Fruit fly (Drosophila melanogaster) whole organism, embryonic: ENCODE data around the gene CG14628.

Source experiments
- Bdp1 ChIP-seq: fragments of 200-800 bp; sonication (Bioruptor generic); optimal IDR thresholded peaks from 3 replicates; lab custom pipeline; 2016; ENCODE audit warnings: missing biosample characterization, missing genetic modification characterization
- Bteb2 ChIP-seq: fragments of 200-800 bp; sonication (Bioruptor generic); optimal IDR thresholded peaks from 2 replicates; lab custom pipeline; 2016; ENCODE audit warnings: missing biosample characterization, missing genetic modification characterization
- CG10366 ChIP-seq: fragments of 200-800 bp; sonication (Bioruptor generic); IDR thresholded peaks from 2 replicates; pipeline ENCODE4 v1.3.6; 2022; ENCODE audit warnings: missing biosample characterization, missing genetic modification characterization
- CG10462 ChIP-seq: fragments of 200-800 bp; sonication (Bioruptor generic); optimal IDR thresholded peaks from 2 replicates; lab custom pipeline; 2016; ENCODE audit warnings: missing biosample characterization, missing genetic modification characterization
- CG11504 ChIP-seq: fragments of 200-800 bp; sonication (Bioruptor generic); optimal IDR thresholded peaks from 3 replicates; lab custom pipeline; 2019; ENCODE audit warnings: missing biosample characterization, mild to moderate bottlenecking, missing genetic modification characterization, moderate library complexity
- CG11696 ChIP-seq: fragments of 200-800 bp; sonication (Bioruptor generic); IDR thresholded peaks from 2 replicates; pipeline ENCODE4 v1.3.6; 2022; ENCODE audit warnings: missing biosample characterization, missing genetic modification characterization
- CG12219 ChIP-seq: fragments of 200-800 bp; sonication (Bioruptor generic); optimal IDR thresholded peaks from 3 replicates; lab custom pipeline; 2018; ENCODE audit warnings: missing biosample characterization, mild to moderate bottlenecking, missing genetic modification characterization
- CG12942 ChIP-seq: fragments of 200-800 bp; sonication (Bioruptor generic); optimal IDR thresholded peaks from 3 replicates; lab custom pipeline; 2016; ENCODE audit warnings: missing biosample characterization, missing genetic modification characterization
- CG13123 ChIP-seq: fragments of 200-800 bp; sonication (Bioruptor generic); optimal IDR thresholded peaks from 2 replicates; lab custom pipeline; 2016; ENCODE audit warnings: missing biosample characterization, missing genetic modification characterization
- CG14441 ChIP-seq: fragments of 200-800 bp; sonication (Bioruptor generic); IDR thresholded peaks from 2 replicates; pipeline ENCODE4 v1.3.6; 2022; ENCODE audit warnings: missing biosample characterization, missing genetic modification characterization
- CG14710 ChIP-seq: fragments of 200-800 bp; sonication (Bioruptor generic); optimal IDR thresholded peaks from 3 replicates; lab custom pipeline; 2019; ENCODE audit warnings: missing biosample characterization, mild to moderate bottlenecking, missing genetic modification characterization, moderate library complexity
- CG17328 ChIP-seq: fragments of 200-800 bp; sonication (Bioruptor generic); IDR thresholded peaks from 2 replicates; pipeline ENCODE4 v1.3.6; 2022; ENCODE audit warnings: missing biosample characterization, missing genetic modification characterization
- CG17359 ChIP-seq: fragments of 200-800 bp; sonication (Bioruptor generic); optimal IDR thresholded peaks from 3 replicates; lab custom pipeline; 2018; ENCODE audit warnings: missing biosample characterization, mild to moderate bottlenecking, missing genetic modification characterization, moderate library complexity
- CG18011 ChIP-seq: fragments of 200-800 bp; sonication (Bioruptor generic); optimal IDR thresholded peaks from 2 replicates; lab custom pipeline; 2017; ENCODE audit warnings: missing biosample characterization, missing genetic modification characterization, mild to moderate bottlenecking, moderate library complexity, missing genotype
- CG18599 ChIP-seq: fragments of 200-800 bp; sonication (Bioruptor generic); optimal IDR thresholded peaks from 3 replicates; lab custom pipeline; 2017; ENCODE audit warnings: missing biosample characterization, missing genetic modification characterization, mild to moderate bottlenecking, moderate library complexity, missing genetic modification reagents
- CG2129 ChIP-seq: fragments of 200-800 bp; sonication (Bioruptor generic); IDR thresholded peaks from 2 replicates; pipeline ENCODE4 v1.3.6; 2022; ENCODE audit warnings: missing biosample characterization, missing genetic modification characterization; ENCODE audit not compliant: partially characterized antibody
- CG2202 ChIP-seq: fragments of 200-800 bp; sonication (Bioruptor generic); optimal IDR thresholded peaks from 2 replicates; lab custom pipeline; 2018; ENCODE audit warnings: missing biosample characterization, mild to moderate bottlenecking, missing genetic modification characterization
- CG3838 ChIP-seq: fragments of 200-800 bp; sonication (Bioruptor generic); optimal IDR thresholded peaks from 3 replicates; lab custom pipeline; 2016; ENCODE audit warnings: missing biosample characterization, missing genetic modification characterization
- CG4820 ChIP-seq: fragments of 200-800 bp; sonication (Bioruptor generic); optimal IDR thresholded peaks from 3 replicates; lab custom pipeline; 2016; ENCODE audit warnings: missing biosample characterization, missing genetic modification characterization
- CG6654 ChIP-seq: fragments of 200-800 bp; sonication (Bioruptor generic); optimal IDR thresholded peaks from 2 replicates; lab custom pipeline; 2017; ENCODE audit warnings: missing biosample characterization, mild to moderate bottlenecking, missing genetic modification characterization
- CG6683 ChIP-seq: fragments of 200-800 bp; sonication (Bioruptor generic); optimal IDR thresholded peaks from 2 replicates; lab custom pipeline; 2017; ENCODE audit warnings: missing biosample characterization, mild to moderate bottlenecking, missing genetic modification characterization, missing genetic modification reagents
- CG7357 ChIP-seq: fragments of 200-800 bp; sonication (Bioruptor generic); IDR thresholded peaks from 3 replicates; pipeline ENCODE4 v1.3.6; 2022; ENCODE audit warnings: missing biosample characterization, missing genetic modification characterization
- CG7987 ChIP-seq: fragments of 200-800 bp; sonication (Bioruptor generic); optimal IDR thresholded peaks from 2 replicates; lab custom pipeline; 2018; ENCODE audit warnings: missing biosample characterization, mild to moderate bottlenecking, missing genetic modification characterization, moderate library complexity
- CG8089 ChIP-seq: fragments of 200-800 bp; sonication (Bioruptor generic); optimal IDR thresholded peaks from 3 replicates; lab custom pipeline; 2016; ENCODE audit warnings: missing biosample characterization, missing genetic modification characterization
- Dip2 ChIP-seq: fragments of 200-800 bp; sonication (Bioruptor generic); IDR thresholded peaks from 2 replicates; pipeline ENCODE4 v1.3.6; 2022; ENCODE audit warnings: missing biosample characterization, missing genetic modification characterization
- Dp ChIP-seq: fragments of 200-800 bp; sonication (Bioruptor generic); optimal IDR thresholded peaks from 2 replicates; lab custom pipeline; 2018; ENCODE audit warnings: missing biosample characterization, mild to moderate bottlenecking, missing genetic modification characterization, moderate library complexity
- Elba2 ChIP-seq: fragments of 200-800 bp; sonication (Bioruptor generic); optimal IDR thresholded peaks from 3 replicates; lab custom pipeline; 2016; ENCODE audit warnings: missing biosample characterization, missing genetic modification characterization
- Lhr ChIP-seq: fragments of 200-800 bp; sonication (Bioruptor generic); optimal IDR thresholded peaks from 3 replicates; lab custom pipeline; 2017; ENCODE audit warnings: mild to moderate bottlenecking, missing biosample characterization, missing genetic modification reagents, missing genetic modification characterization
- Oaz ChIP-seq: fragments of 200-800 bp; sonication (Bioruptor generic); IDR thresholded peaks from 2 replicates; pipeline ENCODE4 v1.3.6; 2022; ENCODE audit warnings: missing biosample characterization, missing genetic modification characterization
- Ssrp ChIP-seq: fragments of 200-800 bp; sonication (Bioruptor generic); optimal IDR thresholded peaks from 2 replicates; lab custom pipeline; 2018; ENCODE audit warnings: missing biosample characterization, mild to moderate bottlenecking, missing genetic modification characterization, moderate library complexity
- TFAM ChIP-seq: fragments of 200-800 bp; sonication (Bioruptor generic); optimal IDR thresholded peaks from 2 replicates; lab custom pipeline; 2017; ENCODE audit warnings: missing biosample characterization, missing genetic modification characterization, inconsistent platforms
- bbx ChIP-seq: fragments of 200-800 bp; sonication (Bioruptor generic); IDR thresholded peaks from 2 replicates; pipeline ENCODE4 v1.3.6; 2022; ENCODE audit warnings: missing biosample characterization, missing genetic modification characterization; ENCODE audit not compliant: partially characterized antibody
- dmrt11E ChIP-seq: fragments of 200-800 bp; sonication (Bioruptor generic); optimal IDR thresholded peaks from 3 replicates; lab custom pipeline; 2018; ENCODE audit warnings: missing biosample characterization, mild to moderate bottlenecking, missing genetic modification characterization, moderate library complexity
- gcm2 ChIP-seq: fragments of 200-800 bp; sonication (Bioruptor generic); optimal IDR thresholded peaks from 2 replicates; lab custom pipeline; 2016; ENCODE audit warnings: missing biosample characterization, missing genetic modification characterization
- gsb-n ChIP-seq: fragments of 200-800 bp; sonication (Bioruptor generic); optimal IDR thresholded peaks from 3 replicates; lab custom pipeline; 2018; ENCODE audit warnings: missing biosample characterization, mild to moderate bottlenecking, missing genetic modification characterization
- her ChIP-seq: fragments of 200-800 bp; sonication (Bioruptor generic); optimal IDR thresholded peaks from 2 replicates; lab custom pipeline; 2016; ENCODE audit warnings: missing biosample characterization, missing genetic modification characterization
- insv ChIP-seq, 2 experiments: fragments of 200-800 bp; sonication (Bioruptor generic); optimal IDR thresholded peaks; 3 replicates each; lab custom pipeline; 2016 to 2018; ENCODE audit warnings: missing biosample characterization in 2 of 2, missing genetic modification characterization in 2 of 2
- jigr1 ChIP-seq: fragments of 200-800 bp; sonication (Bioruptor generic); IDR thresholded peaks from 3 replicates; pipeline ENCODE4 v1.3.6; 2022; ENCODE audit warnings: missing biosample characterization, missing genetic modification characterization
- jing ChIP-seq: fragments of 200-800 bp; sonication (Bioruptor generic); optimal IDR thresholded peaks from 2 replicates; lab custom pipeline; 2018; ENCODE audit warnings: missing biosample characterization, mild to moderate bottlenecking, missing genetic modification characterization
- lbe ChIP-seq: fragments of 200-800 bp; sonication (Bioruptor generic); optimal IDR thresholded peaks from 2 replicates; lab custom pipeline; 2016; ENCODE audit warnings: missing biosample characterization, mild to moderate bottlenecking, missing genetic modification characterization
- mld ChIP-seq: fragments of 200-800 bp; sonication (Bioruptor generic); IDR thresholded peaks from 3 replicates; pipeline ENCODE4 v1.3.6; 2022; ENCODE audit warnings: missing biosample characterization, missing genetic modification characterization; ENCODE audit not compliant: partially characterized antibody
- pho ChIP-seq: fragments of 200-800 bp; sonication (Bioruptor generic); optimal IDR thresholded peaks from 2 replicates; lab custom pipeline; 2016; ENCODE audit warnings: missing biosample characterization, missing genetic modification characterization
- scrt ChIP-seq: fragments of 200-800 bp; sonication (Bioruptor generic); optimal IDR thresholded peaks from 2 replicates; lab custom pipeline; 2018; ENCODE audit warnings: missing biosample characterization, mild to moderate bottlenecking, missing genetic modification characterization, moderate library complexity
- sug ChIP-seq: fragments of 200-800 bp; optimal IDR thresholded peaks from 2 replicates; lab custom pipeline; 2019; ENCODE audit warnings: missing biosample characterization, mild to moderate bottlenecking, missing genetic modification characterization, moderate library complexity
- tgo ChIP-seq: fragments of 200-800 bp; sonication (Bioruptor generic); IDR thresholded peaks from 3 replicates; pipeline ENCODE4 v1.3.6; 2022; ENCODE audit warnings: missing biosample characterization, missing genetic modification characterization
- tx ChIP-seq: fragments of 200-800 bp; sonication (Bioruptor generic); optimal IDR thresholded peaks from 2 replicates; lab custom pipeline; 2016; ENCODE audit warnings: missing biosample characterization, missing genetic modification characterization
- unpg ChIP-seq: fragments of 200-800 bp; sonication (Bioruptor generic); optimal IDR thresholded peaks from 3 replicates; lab custom pipeline; 2018; ENCODE audit warnings: missing biosample characterization, mild to moderate bottlenecking, missing genetic modification characterization, moderate library complexity
- usp ChIP-seq: fragments of >200 bp; optimal IDR thresholded peaks from 2 replicates; lab custom pipeline; 2017; ENCODE audit warnings: missing biosample characterization, missing genetic modification characterization
- vnd ChIP-seq: fragments of 200-800 bp; sonication (Bioruptor generic); IDR thresholded peaks from 3 replicates; pipeline ENCODE4 v1.3.6; 2022; ENCODE audit warnings: missing biosample characterization, missing genetic modification characterization; ENCODE audit not compliant: partially characterized antibody

CG14628 gene

DNA sequence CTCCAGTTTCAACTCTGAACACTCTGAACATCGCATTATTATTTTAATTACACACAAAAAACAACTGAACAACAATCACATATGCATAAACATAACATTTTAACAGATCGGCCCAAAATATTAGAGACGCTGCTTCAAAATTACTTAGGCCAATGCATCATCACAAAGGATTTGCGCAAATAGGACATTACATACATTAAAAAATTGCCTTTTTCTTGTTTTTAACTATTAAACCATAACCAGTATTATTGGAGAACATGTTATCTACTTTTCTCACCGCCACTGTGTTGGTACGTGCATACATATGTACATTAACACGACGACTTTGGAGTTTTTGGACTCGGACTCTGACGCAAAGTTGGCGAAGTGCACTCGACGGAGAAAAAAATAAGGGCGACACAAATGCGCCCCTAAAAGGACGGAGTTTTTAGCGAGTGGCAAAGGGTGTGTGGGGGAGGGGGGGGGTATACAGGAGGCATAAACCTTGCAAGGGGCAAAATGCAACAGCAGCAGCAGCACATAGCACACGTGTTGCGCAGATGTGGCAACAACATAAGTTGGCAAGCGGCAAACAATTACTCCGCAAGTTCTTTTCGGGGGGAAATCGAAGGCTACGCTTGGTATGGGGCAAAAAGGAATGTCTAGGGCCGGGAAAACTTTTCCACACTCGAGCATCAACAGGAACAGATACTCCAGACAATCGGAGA, 15.7 kb upstream of the CG14628 start (continued):
- peak; percentile 9 for TF ChIP-seq CG18599 (GFP tag; lab: Kevin White, UChicago)
- TF ChIP-seq CG14710 (tag; lab: Kevin White, UChicago): peak; percentile 48
- TF ChIP-seq CG3838 (GFP tag; lab: Kevin White, UChicago): no peak
- peak; percentile 60 for TF ChIP-seq her (GFP tag; lab: Kevin White, UChicago)
- no peak for TF ChIP-seq Bdp1 (GFP tag; lab: Kevin White, UChicago)
- peak; percentile 17 for TF ChIP-seq tx (GFP tag; lab: Kevin White, UChicago)
- TF ChIP-seq pho: peak; percentile 16
- peak; percentile 30 for TF ChIP-seq CG10462
- TF ChIP-seq CG12219: peak; percentile 54
- TF ChIP-seq usp (GFP tag; lab: Kevin White, UChicago): no peak
- no peak for TF ChIP-seq TFAM (GFP tag; lab: Kevin White, UChicago)
- no peak for TF ChIP-seq insv (GFP tag; optimal IDR thresholded peaks at IDR 0.05; lab: Kevin White, UChicago)
- TF ChIP-seq CG12942 (GFP tag; lab: Kevin White, UChicago): peak; percentile 37
- peak; percentile 79 for TF ChIP-seq gsb-n (tag; lab: Kevin White, UChicago)
- peak; percentile 45 for TF ChIP-seq jing (GFP tag; lab: Kevin White, UChicago)
- TF ChIP-seq vnd (GFP tag; lab: Robert Waterston, UW): no peak
- no peak for TF ChIP-seq Dp
- peak; percentile 33 for TF ChIP-seq CG6654 (GFP tag; lab: Kevin White, UChicago)
- TF ChIP-seq CG11504 (tag; lab: Kevin White, UChicago): peak; percentile 80
- TF ChIP-seq Oaz: no peak
- no peak for TF ChIP-seq CG2129 (GFP tag; lab: Robert Waterston, UW)
- peak; percentile 49 for TF ChIP-seq CG2202
- TF ChIP-seq Lhr (GFP tag; lab: Kevin White, UChicago): peak; percentile 21
- peak; percentile 72 for TF ChIP-seq lbe (GFP tag; lab: Kevin White, UChicago)
- no peak for TF ChIP-seq CG13123 (GFP tag; lab: Kevin White, UChicago)
- peak; percentile 75 for TF ChIP-seq Ssrp (tag; lab: Kevin White, UChicago)
- TF ChIP-seq CG7987 (GFP tag; lab: Kevin White, UChicago): no peak
- TF ChIP-seq sug (tag; lab: Kevin White, UChicago): no peak
- peak; percentile 22 for TF ChIP-seq Bteb2 (GFP tag; lab: Kevin White, UChicago)
- TF ChIP-seq dmrt11E (tag; lab: Kevin White, UChicago): peak; percentile 70
- TF ChIP-seq CG14441 (GFP tag; lab: Robert Waterston, UW): peak; percentile 77
- TF ChIP-seq bbx (GFP tag; lab: Robert Waterston, UW): no peak
- peak; percentile 62 for TF ChIP-seq CG4820 (GFP tag; lab: Kevin White, UChicago)
- TF ChIP-seq Dip2 (GFP tag; lab: Robert Waterston, UW): no peak
- no peak for TF ChIP-seq scrt (GFP tag; lab: Kevin White, UChicago)
- peak; percentile 83 for TF ChIP-seq unpg (GFP tag; lab: Kevin White, UChicago)
- TF ChIP-seq CG18011 (GFP tag; lab: Kevin White, UChicago): peak; percentile 7
- peak; percentile 55; the same call in 2 of the 3 replicates for TF ChIP-seq tgo (GFP tag; lab: Robert Waterston, UW)
- no peak for TF ChIP-seq mld (GFP tag; lab: Robert Waterston, UW)
- TF ChIP-seq CG11696 (GFP tag; lab: Robert Waterston, UW): peak; percentile 89
- no peak for TF ChIP-seq Elba2 (GFP tag; lab: Kevin White, UChicago)
- TF ChIP-seq CG17359 (tag; lab: Kevin White, UChicago): peak; percentile 78
- peak; percentile 68 for TF ChIP-seq CG10366
- peak; percentile 51 for TF ChIP-seq CG8089 (GFP tag; lab: Kevin White, UChicago)
- TF ChIP-seq jigr1 (GFP tag; lab: Robert Waterston, UW): no peak
- peak; percentile 48 for TF ChIP-seq gcm2 (GFP tag; lab: Kevin White, UChicago)
- TF ChIP-seq CG17328 (GFP tag; lab: Robert Waterston, UW): peak; percentile 81
- no peak for TF ChIP-seq CG6683 (GFP tag; lab: Kevin White, UChicago)
- TF ChIP-seq CG7357 (GFP tag; lab: Robert Waterston, UW): peak; percentile 10; the same call in 1 of the 3 replicates
